Worm (Caenorhabditis elegans) whole organism, young adult: ENCODE data around the gene mec-3.

Experiments used
- B0035.1 ChIP-seq: sonication (generic microtip); optimal IDR thresholded peaks from 2 replicates; lab custom pipeline; 2016; ENCODE audit warnings: missing genetic modification characterization, mild to moderate bottlenecking, missing compliant biosample characterization, missing genotype, missing genetic modification reagents
- B0261.1 ChIP-seq: sonication (generic microtip); optimal IDR thresholded peaks from 2 replicates; lab custom pipeline; 2016; ENCODE audit warnings: mild to moderate bottlenecking, missing genetic modification characterization, moderate library complexity, missing compliant biosample characterization
- C17E4.6 ChIP-seq: fragments of 200-800 bp; sonication (Bioruptor generic); IDR thresholded peaks from 2 replicates; pipeline ENCODE4 v1.3.6; 2022; ENCODE audit warnings: missing genetic modification reagents, missing genetic modification characterization, missing compliant biosample characterization
- D2030.7 ChIP-seq: fragments of 200-800 bp; sonication (Bioruptor generic); IDR thresholded peaks from 2 replicates; pipeline ENCODE4 v1.3.6; 2022; ENCODE audit warnings: missing genetic modification reagents, missing genetic modification characterization, missing compliant biosample characterization
- F22D6.2 ChIP-seq: sonication (generic microtip); optimal IDR thresholded peaks from 2 replicates; lab custom pipeline; 2016; ENCODE audit warnings: mild to moderate bottlenecking, missing genetic modification characterization, missing compliant biosample characterization
- F23B12.7 ChIP-seq: sonication (generic microtip); optimal IDR thresholded peaks from 2 replicates; lab custom pipeline; 2017; ENCODE audit warnings: missing genetic modification characterization, mild to moderate bottlenecking, missing compliant biosample characterization, antibody characterized with exemption, moderate library complexity; ENCODE audit not compliant: insufficient read depth
- F52B5.7 ChIP-seq: sonication (generic microtip); optimal IDR thresholded peaks from 2 replicates; lab custom pipeline; 2016; ENCODE audit warnings: mild to moderate bottlenecking, missing genetic modification characterization, missing compliant biosample characterization
- F55B11.4 ChIP-seq: sonication (generic microtip); optimal IDR thresholded peaks from 2 replicates; lab custom pipeline; 2016; ENCODE audit warnings: missing compliant biosample characterization, missing genetic modification characterization, borderline replicate concordance; ENCODE audit not compliant: insufficient read depth
- K11D2.4 ChIP-seq: fragments of 200-800 bp; sonication (Bioruptor generic); IDR thresholded peaks from 2 replicates; pipeline ENCODE4 v1.3.6; 2022; ENCODE audit warnings: missing genetic modification reagents, missing genetic modification characterization, missing compliant biosample characterization
- Y67H2A.10 ChIP-seq: fragments of 200-800 bp; sonication (Bioruptor generic); conservative IDR thresholded peaks from 2 replicates; pipeline ENCODE4 v1.3.6; 2022; ENCODE audit warnings: missing genetic modification reagents, missing genetic modification characterization, missing compliant biosample characterization
- atf-7 ChIP-seq: sonication (generic microtip); optimal IDR thresholded peaks from 2 replicates; lab custom pipeline; 2017; ENCODE audit warnings: mild to moderate bottlenecking, missing genetic modification characterization, missing compliant biosample characterization
- attf-3 ChIP-seq: fragments of 200-800 bp; sonication (Bioruptor generic); conservative IDR thresholded peaks from 2 replicates; pipeline ENCODE4 v1.3.6; 2022; ENCODE audit warnings: missing genetic modification reagents, missing genetic modification characterization, missing compliant biosample characterization
- attf-5 ChIP-seq: fragments of 200-800 bp; sonication (Bioruptor generic); optimal IDR thresholded peaks from 2 replicates; lab custom pipeline; 2018; ENCODE audit warnings: mild to moderate bottlenecking, missing genetic modification characterization, missing compliant biosample characterization
- attf-6 ChIP-seq: fragments of 200-800 bp; sonication (Bioruptor generic); IDR thresholded peaks from 2 replicates; pipeline ENCODE4 v1.3.6; 2022; ENCODE audit warnings: missing genetic modification reagents, missing genetic modification characterization, missing compliant biosample characterization
- bed-2 ChIP-seq: fragments of 200-800 bp; sonication (Bioruptor generic); IDR thresholded peaks from 2 replicates; pipeline ENCODE4 v1.3.6; 2022; ENCODE audit warnings: missing genetic modification reagents, missing genetic modification characterization, missing compliant biosample characterization
- cebp-1 ChIP-seq, 2 experiments: fragments of 200-800 bp in 1 of 2; sonication (Bioruptor generic) in 1 of 2; sonication (generic microtip) in 1 of 2; IDR thresholded peaks in 1 of 2; optimal IDR thresholded peaks in 1 of 2; 2 replicates each; pipeline versions ENCODE4 v1.3.6 to Lab custom; 2017 to 2022; ENCODE audit warnings: missing compliant biosample characterization in 2 of 2, missing genetic modification characterization in 2 of 2, mild to moderate bottlenecking in 1 of 2, missing genetic modification reagents in 1 of 2, moderate library complexity in 1 of 2
- ceh-91 ChIP-seq: fragments of 200-800 bp; sonication (Bioruptor generic); IDR thresholded peaks from 2 replicates; pipeline ENCODE4 v1.3.6; 2022; ENCODE audit warnings: missing genetic modification reagents, missing genetic modification characterization, missing compliant biosample characterization
- dox-1 ChIP-seq: fragments of 200-800 bp; sonication (Bioruptor generic); IDR thresholded peaks from 2 replicates; pipeline ENCODE4 v1.3.6; 2022; ENCODE audit warnings: missing genetic modification reagents, missing genetic modification characterization, missing compliant biosample characterization
- efl-1 ChIP-seq: fragments of 150-350 bp; optimal IDR thresholded peaks from 2 replicates; lab custom pipeline; 2014; ENCODE audit warnings: missing biosample characterization, missing genetic modification reagents, missing genetic modification characterization
- ekl-4 ChIP-seq: fragments of 200-800 bp; sonication (Bioruptor generic); IDR thresholded peaks from 2 replicates; pipeline ENCODE4 v1.3.6; 2022; ENCODE audit warnings: missing genetic modification reagents, missing genetic modification characterization, missing compliant biosample characterization
- fkh-3 ChIP-seq: sonication (generic microtip); optimal IDR thresholded peaks from 2 replicates; lab custom pipeline; 2016; ENCODE audit warnings: mild to moderate bottlenecking, missing genetic modification characterization, missing compliant biosample characterization
- him-1 ChIP-seq: sonication (generic microtip); optimal IDR thresholded peaks from 2 replicates; lab custom pipeline; 2016; ENCODE audit warnings: missing genotype, missing genetic modification reagents, missing genetic modification characterization, missing compliant biosample characterization
- hlh-12 ChIP-seq: sonication (generic microtip); optimal IDR thresholded peaks from 2 replicates; lab custom pipeline; 2016; ENCODE audit warnings: missing genetic modification characterization, missing compliant biosample characterization
- hmg-1.2 ChIP-seq: fragments of 200-800 bp; sonication (Bioruptor generic); IDR thresholded peaks from 2 replicates; pipeline ENCODE4 v1.3.6; 2022; ENCODE audit warnings: missing genetic modification reagents, missing genetic modification characterization, missing compliant biosample characterization
- hmg-20 ChIP-seq: fragments of 200-800 bp; sonication (Bioruptor generic); IDR thresholded peaks from 2 replicates; pipeline ENCODE4 v1.3.6; 2022; ENCODE audit warnings: missing genetic modification reagents, missing genetic modification characterization, missing compliant biosample characterization
- hrde-1 ChIP-seq: sonication (generic microtip); optimal IDR thresholded peaks from 2 replicates; lab custom pipeline; 2016; ENCODE audit warnings: missing genetic modification characterization, mild to moderate bottlenecking, missing compliant biosample characterization, moderate library complexity, missing genotype, missing genetic modification reagents, borderline replicate concordance
- let-607 ChIP-seq, 2 experiments: fragments of 200-800 bp in 1 of 2; sonication (Bioruptor generic) in 1 of 2; sonication (generic microtip) in 1 of 2; optimal IDR thresholded peaks; 2 replicates each; lab custom pipeline; 2016 to 2018; ENCODE audit warnings: mild to moderate bottlenecking in 2 of 2, missing compliant biosample characterization in 2 of 2, missing genetic modification characterization in 2 of 2, moderate library complexity in 2 of 2, missing genotype in 1 of 2
- lin-40 ChIP-seq: sonication (generic microtip); optimal IDR thresholded peaks from 2 replicates; lab custom pipeline; 2016; ENCODE audit warnings: missing genetic modification characterization, mild to moderate bottlenecking, missing compliant biosample characterization, missing genotype, missing genetic modification reagents
- lin-54 ChIP-seq: fragments of 200-800 bp; sonication (Bioruptor generic); optimal IDR thresholded peaks from 2 replicates; lab custom pipeline; 2018; ENCODE audit warnings: mild to moderate bottlenecking, missing genetic modification characterization, missing compliant biosample characterization
- lir-1 ChIP-seq: fragments of 200-800 bp; sonication (Bioruptor generic); conservative IDR thresholded peaks from 2 replicates; pipeline ENCODE4 v1.3.6; 2022; ENCODE audit warnings: missing genetic modification reagents, missing genetic modification characterization, missing compliant biosample characterization
- lsl-1 ChIP-seq: fragments of 200-800 bp; sonication (Bioruptor generic); optimal IDR thresholded peaks from 2 replicates; lab custom pipeline; 2018; ENCODE audit warnings: mild to moderate bottlenecking, missing genetic modification characterization, moderate library complexity, missing compliant biosample characterization
- mel-28 ChIP-seq: sonication (generic microtip); optimal IDR thresholded peaks from 2 replicates; lab custom pipeline; 2016; ENCODE audit warnings: borderline replicate concordance, mild to moderate bottlenecking, missing genetic modification characterization, missing compliant biosample characterization
- nhr-120 ChIP-seq: fragments of 200-800 bp; sonication (Bioruptor generic); IDR thresholded peaks from 2 replicates; pipeline ENCODE4 v1.3.6; 2022; ENCODE audit warnings: missing genetic modification characterization, missing compliant biosample characterization
- pbrm-1 ChIP-seq: fragments of 200-800 bp; sonication (Bioruptor generic); IDR thresholded peaks from 2 replicates; pipeline ENCODE4 v1.3.6; 2022; ENCODE audit warnings: missing genetic modification reagents, missing genetic modification characterization, missing compliant biosample characterization
- repo-1 ChIP-seq: sonication (generic microtip); optimal IDR thresholded peaks from 2 replicates; lab custom pipeline; 2017; ENCODE audit warnings: mild to moderate bottlenecking, missing genetic modification characterization, missing compliant biosample characterization
- snpc-3.4 ChIP-seq: sonication (generic microtip); optimal IDR thresholded peaks from 2 replicates; lab custom pipeline; 2017; ENCODE audit warnings: missing genetic modification characterization, mild to moderate bottlenecking, missing compliant biosample characterization, antibody characterized with exemption, moderate library complexity, missing genotype, missing genetic modification reagents
- snpc-4 ChIP-seq, 5 experiments: fragments of 150-350 bp in 1 of 5; sonication (generic microtip) in 4 of 5; optimal IDR thresholded peaks; 2 replicates each; lab custom pipeline; 2014 to 2018; ENCODE audit warnings: missing genetic modification characterization in 5 of 5, missing biosample characterization in 3 of 5, antibody characterized with exemption in 2 of 5, mild to moderate bottlenecking in 2 of 5, missing compliant biosample characterization in 2 of 5, missing genotype in 2 of 5, moderate library complexity in 2 of 5, missing genetic modification reagents in 1 of 5
- somi-1 ChIP-seq: fragments of 200-800 bp; sonication (Bioruptor generic); optimal IDR thresholded peaks from 2 replicates; lab custom pipeline; 2018; ENCODE audit warnings: mild to moderate bottlenecking, missing genetic modification characterization, missing compliant biosample characterization
- tbp1 ChIP-seq: fragments of 200-800 bp; sonication (Bioruptor generic); optimal IDR thresholded peaks from 2 replicates; lab custom pipeline; 2018; ENCODE audit warnings: mild to moderate bottlenecking, missing genetic modification characterization, missing compliant biosample characterization
- zfh-2 ChIP-seq: fragments of 200-800 bp; sonication (Bioruptor generic); conservative IDR thresholded peaks from 2 replicates; pipeline ENCODE4 v1.3.6; 2022; ENCODE audit warnings: missing genetic modification reagents, missing genetic modification characterization, missing compliant biosample characterization
- ztf-18 ChIP-seq: sonication (generic microtip); optimal IDR thresholded peaks from 2 replicates; lab custom pipeline; 2016; ENCODE audit warnings: missing genotype, mild to moderate bottlenecking, missing genetic modification characterization, missing compliant biosample characterization
- ztf-28 ChIP-seq: fragments of 200-800 bp; sonication (Bioruptor generic); IDR thresholded peaks from 2 replicates; pipeline ENCODE4 v1.3.6; 2022; ENCODE audit warnings: missing genetic modification reagents, missing genetic modification characterization, missing compliant biosample characterization

The mec-3 gene

DNA sequence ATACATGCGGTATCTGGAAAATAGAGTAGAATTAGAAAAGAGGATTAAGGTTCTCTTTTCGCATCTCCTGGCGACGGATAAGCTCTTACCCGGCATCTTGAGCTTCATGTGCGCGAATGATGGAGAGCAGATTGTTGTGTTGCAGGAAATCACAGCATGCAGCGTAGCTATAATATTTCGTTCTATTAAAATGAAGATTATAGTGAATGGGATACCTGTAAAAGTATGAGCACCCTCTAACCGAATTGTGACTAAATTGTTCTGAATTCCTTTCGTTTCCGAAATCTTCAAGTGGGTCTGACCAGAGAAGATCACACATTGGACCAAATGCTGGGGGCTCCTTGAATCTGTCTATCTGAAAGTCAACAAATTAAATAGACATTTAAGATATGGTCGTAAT lies 36.7 kb upstream of the mec-3 start:
- no peak for TF ChIP-seq C17E4.6 (GFP tag; lab: Robert Waterston, UW)
- TF ChIP-seq B0035.1, result no peak
- TF ChIP-seq mel-28, result no peak
- no peak for TF ChIP-seq snpc-3.4 (tag; lab: Kevin White, UChicago)
- no peak for TF ChIP-seq him-1 (tag; lab: Kevin White, UChicago)
- TF ChIP-seq zfh-2 (GFP tag; lab: Robert Waterston, UW), result no peak
- TF ChIP-seq atf-7 (tag; lab: Kevin White, UChicago), result no peak
- no peak for TF ChIP-seq Y67H2A.10 (GFP tag; lab: Robert Waterston, UW)
- TF ChIP-seq lsl-1 (GFP tag; lab: Kevin White, UChicago), result no peak
- no peak for TF ChIP-seq ceh-91 (GFP tag; lab: Robert Waterston, UW)
- no peak for TF ChIP-seq attf-3 (GFP tag; lab: Robert Waterston, UW)
- TF ChIP-seq repo-1 (tag; lab: Kevin White, UChicago), result no peak
- no peak for TF ChIP-seq attf-5 (GFP tag; lab: Kevin White, UChicago)

ce11 chrIV:10489409-10489808 lies 27.7 kb upstream of the mec-3 start:
- no peak for TF ChIP-seq C17E4.6 (GFP tag; lab: Robert Waterston, UW)

DNA sequence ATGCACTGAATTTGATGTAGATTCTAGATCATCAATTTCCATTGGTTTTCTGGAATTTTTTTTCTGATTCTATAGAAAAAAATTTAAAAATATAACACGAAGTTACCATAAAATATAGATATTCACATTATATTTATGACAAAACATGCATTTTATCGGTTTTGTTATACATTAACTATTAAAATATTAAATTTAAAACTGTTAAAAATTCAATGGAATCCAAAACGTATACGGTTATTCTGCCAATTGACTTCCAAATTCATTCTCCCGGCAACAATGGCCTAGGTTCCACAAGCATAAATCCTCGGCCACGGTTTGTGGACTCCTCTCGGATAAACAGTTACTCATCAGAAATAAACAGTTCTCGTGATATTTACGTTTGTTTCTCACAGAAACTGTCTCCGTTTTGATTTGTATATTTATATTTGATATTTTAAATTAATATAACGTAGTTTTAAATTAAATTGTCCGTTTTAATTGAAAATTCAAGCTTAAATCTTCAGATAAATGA lies 22.0 kb upstream of the mec-3 start, which contains the start of the genes F01D4.5 and ced-5:
Gene F01D4.5, minus strand, starts transcription at position 51 of the 511 bp plus-strand sequence.
Gene ced-5, plus strand, starts transcription at position 504 of the 511 bp plus-strand sequence.
- peak; percentile 5 for TF ChIP-seq B0261.1
- 0 out of 2 replicates have a peak, but pooled peaks have one; percentile 22 for TF ChIP-seq ceh-91 (GFP tag; lab: Robert Waterston, UW)
- TF ChIP-seq pbrm-1 (GFP tag; lab: Robert Waterston, UW), result no peak; the same call in 1 of the 2 replicates
- peak; percentile 31 for TF ChIP-seq F23B12.7 (tag; lab: Kevin White, UChicago)
- TF ChIP-seq lir-1 (GFP tag; lab: Robert Waterston, UW), result peak; percentile 78
- TF ChIP-seq bed-2 (GFP tag; lab: Robert Waterston, UW), result peak; percentile 92
- TF ChIP-seq nhr-120 (GFP tag; lab: Robert Waterston, UW), result no peak
- peak; percentile 66 for TF ChIP-seq lin-54 (GFP tag; lab: Kevin White, UChicago)
- no peak for TF ChIP-seq fkh-3
- peak; percentile 69 for TF ChIP-seq B0035.1
- peak; percentile 85 for TF ChIP-seq dox-1
- TF ChIP-seq cebp-1 (GFP tag; IDR thresholded peaks at IDR 0.05; lab: Robert Waterston, UW), result no peak
- peak; percentile 61 for TF ChIP-seq cebp-1 (tag; optimal IDR thresholded peaks at IDR 0.05; lab: Kevin White, UChicago)
- peak in 1 of 2 experiments; percentile 72 for TF ChIP-seq let-607 (tag; optimal IDR thresholded peaks at IDR 0.05; lab: Kevin White, UChicago)
- TF ChIP-seq hlh-12 (tag; lab: Kevin White, UChicago), result no peak
- peak; percentile 1 for TF ChIP-seq F52B5.7 (tag; lab: Kevin White, UChicago)
- peak; percentile 43; the same call in 1 of the 2 replicates for TF ChIP-seq D2030.7 (GFP tag; lab: Robert Waterston, UW)
- TF ChIP-seq ztf-28 (GFP tag; lab: Robert Waterston, UW), result 0 out of 2 replicates have a peak, but pooled peaks have one; percentile 64
- TF ChIP-seq hrde-1 (tag; lab: Kevin White, UChicago), result peak; percentile 71
- peak; percentile 80 for TF ChIP-seq F22D6.2 (tag; lab: Kevin White, UChicago)
- TF ChIP-seq ztf-18 (tag; lab: Kevin White, UChicago), result peak; percentile 27
- TF ChIP-seq ekl-4 (GFP tag; lab: Robert Waterston, UW), result peak; percentile 57; the same call in 1 of the 2 replicates
- TF ChIP-seq hmg-20, result peak; percentile 62; the same call in 1 of the 2 replicates
- no peak for TF ChIP-seq snpc-4 (GFP tag; optimal IDR thresholded peaks at IDR 0.05; lab: Kevin White, UChicago)
- TF ChIP-seq snpc-4 (tag; optimal IDR thresholded peaks at IDR 0.05; lab: Kevin White, UChicago), result peak in 3 of 4 experiments; percentile 46 to 70 (median 64)
- no peak for TF ChIP-seq efl-1 (GFP tag; lab: Kevin White, UChicago)
- no peak for TF ChIP-seq attf-6
- peak; percentile 48 for TF ChIP-seq attf-5 (GFP tag; lab: Kevin White, UChicago)
- 0 out of 2 replicates have a peak, but pooled peaks have one; percentile 21 for TF ChIP-seq hmg-1.2 (GFP tag; lab: Robert Waterston, UW)
- peak; percentile 42 for TF ChIP-seq tbp1 (GFP tag; lab: Kevin White, UChicago)
- TF ChIP-seq F55B11.4, result no peak
- TF ChIP-seq somi-1 (GFP tag; lab: Kevin White, UChicago), result peak; percentile 49
- TF ChIP-seq K11D2.4 (GFP tag; lab: Robert Waterston, UW), result peak; percentile 61; the same call in 1 of the 2 replicates
- TF ChIP-seq lin-40, result peak; percentile 72
